Fruit fly (Drosophila melanogaster) whole organism, prepupa: ENCODE measurements around the gene pic.
A peak's percentile ranks its signal among the peaks of the same experiment; 100 is the strongest.

Experiments used
- Blimp-1 ChIP-seq: fragments of 200-800 bp; sonication (Bioruptor generic); optimal IDR thresholded peaks from 3 replicates; lab custom pipeline; 2017; ENCODE audit warnings: missing biosample characterization, missing genetic modification characterization, mild to moderate bottlenecking, moderate library complexity, missing genetic modification reagents
- CG10631 ChIP-seq: fragments of 200-800 bp; sonication (Bioruptor generic); optimal IDR thresholded peaks from 2 replicates; lab custom pipeline; 2016; ENCODE audit warnings: missing biosample characterization, missing genetic modification characterization
- CG10669 ChIP-seq: fragments of 200-800 bp; sonication (Bioruptor generic); optimal IDR thresholded peaks from 3 replicates; lab custom pipeline; 2018; ENCODE audit warnings: missing biosample characterization, mild to moderate bottlenecking, missing genetic modification characterization, moderate library complexity
- CG11294 ChIP-seq: fragments of 200-800 bp; sonication (Bioruptor generic); IDR thresholded peaks from 2 replicates; pipeline ENCODE4 v1.3.6; 2022; ENCODE audit warnings: missing biosample characterization, missing genetic modification characterization
- CG15336 ChIP-seq: fragments of 200-800 bp; sonication (Bioruptor generic); IDR thresholded peaks from 2 replicates; pipeline ENCODE4 v1.3.6; 2022; ENCODE audit warnings: missing biosample characterization, missing genetic modification characterization
- CG1621 ChIP-seq: fragments of 200-800 bp; sonication (Bioruptor generic); optimal IDR thresholded peaks from 3 replicates; lab custom pipeline; 2018; ENCODE audit warnings: missing biosample characterization, mild to moderate bottlenecking, missing genetic modification characterization
- CG16779 ChIP-seq: fragments of 200-800 bp; sonication (Bioruptor generic); optimal IDR thresholded peaks from 3 replicates; lab custom pipeline; 2017; ENCODE audit warnings: missing biosample characterization, mild to moderate bottlenecking, missing genetic modification characterization
- CG3032 ChIP-seq: fragments of 200-800 bp; optimal IDR thresholded peaks from 2 replicates; lab custom pipeline; 2019; ENCODE audit warnings: missing biosample characterization, mild to moderate bottlenecking, missing genetic modification characterization, moderate library complexity
- CG31627 ChIP-seq: fragments of 200-800 bp; sonication (Bioruptor generic); optimal IDR thresholded peaks from 3 replicates; lab custom pipeline; 2016; ENCODE audit warnings: missing biosample characterization, missing genetic modification characterization
- CG6276 ChIP-seq: fragments of 200-800 bp; sonication (Bioruptor generic); optimal IDR thresholded peaks from 2 replicates; lab custom pipeline; 2017; ENCODE audit warnings: missing biosample characterization, mild to moderate bottlenecking, missing genetic modification characterization
- CG6854 ChIP-seq: fragments of 200-800 bp; sonication (Bioruptor generic); optimal IDR thresholded peaks from 2 replicates; lab custom pipeline; 2017; ENCODE audit warnings: missing biosample characterization, mild to moderate bottlenecking, missing genetic modification characterization
- CG7368 ChIP-seq: fragments of 200-800 bp; sonication (Bioruptor generic); optimal IDR thresholded peaks from 3 replicates; lab custom pipeline; 2016; ENCODE audit warnings: missing biosample characterization, missing genetic modification characterization
- Eip78C ChIP-seq: fragments of 200-800 bp; sonication (Bioruptor generic); peaks from one replicate; lab custom pipeline; 2016; ENCODE audit warnings: missing biosample characterization, missing genetic modification characterization
- Eip93F ChIP-seq: fragments of 200-800 bp; sonication (Bioruptor generic); optimal IDR thresholded peaks from 2 replicates; lab custom pipeline; 2016; ENCODE audit warnings: missing biosample characterization, mild to moderate bottlenecking, missing genetic modification characterization
- Ets96B ChIP-seq: fragments of 200-800 bp; optimal IDR thresholded peaks from 2 replicates; lab custom pipeline; 2019; ENCODE audit warnings: missing biosample characterization, mild to moderate bottlenecking, missing genetic modification characterization, moderate library complexity
- Hr38 ChIP-seq: sonication (Bioruptor generic); optimal IDR thresholded peaks from 2 replicates; lab custom pipeline; 2016; ENCODE audit warnings: missing biosample characterization, missing genetic modification characterization
- Hr4 ChIP-seq: fragments of 200-800 bp; sonication (Bioruptor generic); optimal IDR thresholded peaks from 3 replicates; lab custom pipeline; 2016; ENCODE audit warnings: missing biosample characterization, missing genetic modification characterization
- Lpt ChIP-seq: fragments of 200-800 bp; sonication (Bioruptor generic); optimal IDR thresholded peaks from 3 replicates; lab custom pipeline; 2016; ENCODE audit warnings: missing biosample characterization, missing genetic modification characterization
- Met ChIP-seq: fragments of 200-800 bp; sonication (Bioruptor generic); optimal IDR thresholded peaks from 3 replicates; lab custom pipeline; 2016; ENCODE audit warnings: missing biosample characterization, missing genetic modification characterization
- OdsH ChIP-seq: fragments of 200-800 bp; sonication (Bioruptor generic); optimal IDR thresholded peaks from 3 replicates; lab custom pipeline; 2016; ENCODE audit warnings: missing biosample characterization, missing genetic modification characterization
- Smox ChIP-seq: fragments of 200-800 bp; sonication (Bioruptor generic); optimal IDR thresholded peaks from 3 replicates; lab custom pipeline; 2016; ENCODE audit warnings: missing biosample characterization, missing genetic modification characterization
- Sox102F ChIP-seq: fragments of 200-800 bp; sonication (Bioruptor generic); optimal IDR thresholded peaks from 2 replicates; lab custom pipeline; 2016; ENCODE audit warnings: missing biosample characterization, mild to moderate bottlenecking, missing genetic modification characterization
- Sox15 ChIP-seq: fragments of 200-800 bp; sonication (Bioruptor generic); optimal IDR thresholded peaks from 3 replicates; lab custom pipeline; 2016; ENCODE audit warnings: missing biosample characterization, missing genetic modification characterization
- achi ChIP-seq: fragments of 200-800 bp; sonication (Bioruptor generic); optimal IDR thresholded peaks from 3 replicates; lab custom pipeline; 2016; ENCODE audit warnings: missing biosample characterization, missing genetic modification characterization
- acj6 ChIP-seq: fragments of 200-800 bp; sonication (Bioruptor generic); optimal IDR thresholded peaks from 3 replicates; lab custom pipeline; 2016; ENCODE audit warnings: missing biosample characterization, missing genetic modification characterization
- cyc ChIP-seq: fragments of 200-800 bp; sonication (Bioruptor generic); optimal IDR thresholded peaks from 3 replicates; lab custom pipeline; 2016; ENCODE audit warnings: missing biosample characterization, missing genetic modification characterization
- dsx ChIP-seq: fragments of 200-800 bp; optimal IDR thresholded peaks from 3 replicates; lab custom pipeline; 2019; ENCODE audit warnings: missing biosample characterization, mild to moderate bottlenecking, missing genetic modification characterization, moderate library complexity; ENCODE audit not compliant: poor library complexity, severe bottlenecking
- eg ChIP-seq: fragments of 200-800 bp; sonication (Bioruptor generic); IDR thresholded peaks from 3 replicates; pipeline ENCODE4 v1.3.6; 2022; ENCODE audit warnings: missing biosample characterization, missing genetic modification characterization
- esn ChIP-seq: fragments of 200-800 bp; sonication (Bioruptor generic); optimal IDR thresholded peaks from 2 replicates; lab custom pipeline; 2016; ENCODE audit warnings: missing biosample characterization, mild to moderate bottlenecking, missing genetic modification characterization, moderate library complexity
- fkh ChIP-seq: fragments of 200-800 bp; sonication (Bioruptor generic); optimal IDR thresholded peaks from 3 replicates; lab custom pipeline; 2017; ENCODE audit warnings: missing biosample characterization, mild to moderate bottlenecking, missing genetic modification characterization, moderate library complexity
- lz ChIP-seq: fragments of 200-800 bp; sonication (Bioruptor generic); optimal IDR thresholded peaks from 3 replicates; lab custom pipeline; 2016; ENCODE audit warnings: missing biosample characterization, missing genetic modification characterization
- salr ChIP-seq, 2 experiments: fragments of 200-800 bp; sonication (Bioruptor generic); optimal IDR thresholded peaks; 3 replicates each; lab custom pipeline; 2016 to 2018; ENCODE audit warnings: missing biosample characterization in 2 of 2, missing genetic modification characterization in 2 of 2, mild to moderate bottlenecking in 1 of 2
- vri ChIP-seq: fragments of 200-800 bp; sonication (Bioruptor generic); optimal IDR thresholded peaks from 3 replicates; lab custom pipeline; 2016; ENCODE audit warnings: missing biosample characterization, mild to moderate bottlenecking, missing genetic modification characterization

Gene pic

DNA sequence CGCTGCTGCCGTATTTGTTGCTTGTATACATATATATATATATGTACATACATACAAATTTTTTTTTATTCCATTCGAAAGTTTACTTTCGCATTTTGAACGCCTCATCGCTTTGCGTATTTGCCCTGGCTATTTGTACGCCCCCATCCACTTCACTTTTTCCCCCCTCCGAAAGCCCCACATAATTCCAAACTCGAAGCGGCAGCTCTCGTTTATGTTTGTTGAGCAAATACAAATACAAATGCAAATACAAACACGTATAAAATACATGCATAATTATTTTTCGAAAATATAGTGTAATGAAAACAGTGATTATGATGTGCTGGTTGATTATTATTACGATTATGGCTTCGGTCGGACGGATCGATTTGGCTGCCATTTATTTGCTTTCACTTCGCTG lies 16.0 kb downstream of the pic start (continued):
- no peak for TF ChIP-seq CG1621
- TF ChIP-seq Sox102F (GFP tag; lab: Kevin White, UChicago), result peak; percentile 44
- TF ChIP-seq acj6 (GFP tag; lab: Kevin White, UChicago), result peak; percentile 10
- peak; percentile 41 for TF ChIP-seq CG6854 (GFP tag; lab: Kevin White, UChicago)
- no peak for TF ChIP-seq Hr4 (GFP tag; lab: Kevin White, UChicago)
- peak; percentile 9 for TF ChIP-seq CG10669 (GFP tag; lab: Kevin White, UChicago)
- no peak for TF ChIP-seq CG3032 (tag; lab: Kevin White, UChicago)
- peak; percentile 13 for TF ChIP-seq CG10631 (GFP tag; lab: Kevin White, UChicago)
- no peak for TF ChIP-seq dsx
- peak; percentile 14 for TF ChIP-seq OdsH

dm6 chr3R:13070011-13070619 lies 18.1 kb downstream of the pic start:
- TF ChIP-seq Eip93F (GFP tag; lab: Kevin White, UChicago) (no peak), fkh (GFP tag; lab: Kevin White, UChicago) (no peak), Lpt (GFP tag; lab: Kevin White, UChicago) (no peak), cyc (GFP tag; lab: Kevin White, UChicago) (no peak)

dm6 chr3R:13072052-13072451 lies 20.0 kb downstream of the pic start:
- TF ChIP-seq eg (GFP tag; lab: Robert Waterston, UW) (no peak), Eip78C (GFP tag; lab: Kevin White, UChicago) (no peak), CG16779 (tag; lab: Kevin White, UChicago) (no peak), CG31627 (GFP tag; lab: Kevin White, UChicago) (no peak), Met (GFP tag; lab: Kevin White, UChicago) (no peak), Blimp-1 (GFP tag; lab: Kevin White, UChicago) (no peak), Ets96B (tag; lab: Kevin White, UChicago) (no peak), achi (no peak)

DNA sequence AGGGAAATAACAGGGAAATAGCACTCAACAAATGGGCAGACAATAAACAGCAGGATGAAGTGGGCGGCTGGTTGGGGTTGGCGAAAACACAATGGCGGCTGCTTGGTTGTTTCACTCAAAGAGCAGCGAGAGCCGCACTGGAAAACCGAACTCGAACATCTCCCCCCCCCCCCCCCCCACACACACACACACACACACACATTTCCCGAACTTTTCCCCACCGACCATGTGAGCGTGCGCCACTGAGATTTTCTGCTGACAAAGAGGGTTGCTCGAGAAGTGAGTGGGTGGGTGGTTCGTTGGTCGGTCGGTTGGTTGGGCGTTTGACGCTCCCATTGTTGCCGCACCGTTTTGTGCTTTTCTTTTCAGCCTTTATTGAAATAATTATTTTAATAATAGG lies 21.1 kb downstream of the pic start:
- no peak for TF ChIP-seq Ets96B (tag; lab: Kevin White, UChicago)
- TF ChIP-seq CG7368 (GFP tag; lab: Kevin White, UChicago), result no peak
- no peak for TF ChIP-seq CG3032 (tag; lab: Kevin White, UChicago)
- no peak for TF ChIP-seq CG15336
- TF ChIP-seq Met (GFP tag; lab: Kevin White, UChicago), result no peak
- TF ChIP-seq Sox15 (GFP tag; lab: Kevin White, UChicago), result no peak
- no peak for TF ChIP-seq OdsH
- TF ChIP-seq Eip78C (GFP tag; lab: Kevin White, UChicago), result peak; percentile 3

DNA sequence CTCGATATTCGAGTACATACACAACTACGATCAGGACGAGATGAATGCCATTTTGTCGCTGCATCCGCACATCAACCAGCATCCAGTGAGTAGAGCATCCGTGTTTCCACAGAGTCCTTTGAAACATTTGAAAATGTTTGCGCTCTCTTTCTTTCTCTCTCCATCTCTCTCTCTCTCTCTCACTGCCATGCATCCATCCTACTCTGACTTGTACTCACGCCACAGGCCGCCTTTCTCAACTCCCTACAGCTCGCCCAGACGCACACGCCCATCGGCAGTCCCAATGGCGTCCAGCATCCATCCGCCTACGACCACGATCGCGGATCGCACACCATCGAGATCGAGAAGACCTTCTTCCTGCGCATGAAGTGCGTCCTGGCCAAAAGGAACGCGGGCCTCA lies 22.5 kb downstream of the pic start:
- no peak for TF ChIP-seq fkh (GFP tag; lab: Kevin White, UChicago)
- TF ChIP-seq esn (GFP tag; lab: Kevin White, UChicago), result no peak
- no peak for TF ChIP-seq Hr38 (GFP tag; lab: Kevin White, UChicago)
- TF ChIP-seq Smox (GFP tag; lab: Kevin White, UChicago), result no peak
- TF ChIP-seq vri (GFP tag; lab: Kevin White, UChicago), result no peak
- TF ChIP-seq salr (GFP tag; optimal IDR thresholded peaks at IDR 0.05; lab: Kevin White, UChicago), result no peak
- TF ChIP-seq CG10631 (GFP tag; lab: Kevin White, UChicago), result no peak
- no peak for TF ChIP-seq CG11294 (GFP tag; lab: Robert Waterston, UW)
- no peak for TF ChIP-seq lz (GFP tag; lab: Kevin White, UChicago)
- TF ChIP-seq achi, result no peak
- no peak for TF ChIP-seq CG31627 (GFP tag; lab: Kevin White, UChicago)
- TF ChIP-seq CG7368 (GFP tag; lab: Kevin White, UChicago), result no peak
- TF ChIP-seq dsx, result no peak
- no peak for TF ChIP-seq CG6276 (GFP tag; lab: Kevin White, UChicago)
- TF ChIP-seq CG15336, result no peak
